Fruit fly (Drosophila melanogaster) whole organism, pupa: Measurements from ENCODE around the gene Six4.

Experiments used
- CG9948 ChIP-seq: fragments of 200-800 bp; sonication (Bioruptor generic); optimal IDR thresholded peaks from 2 replicates; lab custom pipeline; 2018; ENCODE audit warnings: missing biosample characterization, mild to moderate bottlenecking, missing genetic modification characterization, moderate library complexity
- EcR ChIP-seq: fragments of 200-800 bp; sonication (Bioruptor generic); optimal IDR thresholded peaks from 3 replicates; lab custom pipeline; 2019; ENCODE audit warnings: missing biosample characterization, missing genetic modification characterization, mild to moderate bottlenecking, moderate library complexity, missing genetic modification reagents
- rn ChIP-seq: fragments of 200-800 bp; sonication (Bioruptor generic); IDR thresholded peaks from 2 replicates; pipeline ENCODE4 v1.3.6; 2022; ENCODE audit warnings: missing biosample characterization, missing genetic modification characterization

- TF ChIP-seq rn: no peak
- TF ChIP-seq CG9948 (tag; lab: Kevin White, UChicago): no peak
- TF ChIP-seq EcR (GFP tag; lab: Kevin White, UChicago): no peak
Measured at dm6 chr3L:20761482-20761881, 31.1 kb downstream of the Six4 start.
